Fruit fly (Drosophila melanogaster) whole organism, embryonic: ENCODE data around the gene Glt.

Experiments
- Adf1 ChIP-seq: fragments of 200-800 bp; sonication (Bioruptor generic); IDR thresholded peaks from 2 replicates; pipeline ENCODE4 v1.3.6; 2022; ENCODE audit warnings: missing biosample characterization, missing genetic modification characterization
- CG10462 ChIP-seq: fragments of 200-800 bp; sonication (Bioruptor generic); optimal IDR thresholded peaks from 2 replicates; lab custom pipeline; 2016; ENCODE audit warnings: missing biosample characterization, missing genetic modification characterization
- CG10979 ChIP-seq: fragments of 200-800 bp; sonication (Bioruptor generic); optimal IDR thresholded peaks from 2 replicates; lab custom pipeline; 2018; ENCODE audit warnings: missing biosample characterization, mild to moderate bottlenecking, missing genetic modification characterization, moderate library complexity
- CG11085 ChIP-seq: fragments of 200-800 bp; sonication (Bioruptor generic); IDR thresholded peaks from 2 replicates; pipeline ENCODE4 v1.3.6; 2022; ENCODE audit warnings: missing biosample characterization, missing genetic modification characterization
- CG11398 ChIP-seq: fragments of 200-800 bp; sonication (Bioruptor generic); optimal IDR thresholded peaks from 2 replicates; lab custom pipeline; 2016; ENCODE audit warnings: missing biosample characterization, missing genetic modification characterization
- CG16813 ChIP-seq: fragments of 200-800 bp; sonication (Bioruptor generic); IDR thresholded peaks from 3 replicates; pipeline ENCODE4 v1.3.6; 2022; ENCODE audit warnings: missing biosample characterization, missing genetic modification characterization; ENCODE audit not compliant: partially characterized antibody
- CG17912 ChIP-seq: fragments of 200-800 bp; sonication (Bioruptor generic); optimal IDR thresholded peaks from 2 replicates; lab custom pipeline; 2018; ENCODE audit warnings: missing biosample characterization, mild to moderate bottlenecking, missing genetic modification characterization
- CG1792 ChIP-seq: fragments of 200-800 bp; sonication (Bioruptor generic); optimal IDR thresholded peaks from 2 replicates; lab custom pipeline; 2016; ENCODE audit warnings: missing biosample characterization, missing genetic modification characterization
- CG2199 ChIP-seq: fragments of 200-800 bp; sonication (Bioruptor generic); IDR thresholded peaks from 3 replicates; pipeline ENCODE4 v1.3.6; 2022; ENCODE audit warnings: missing biosample characterization, missing genetic modification characterization
- CG31224 ChIP-seq: fragments of 200-800 bp; sonication (Bioruptor generic); IDR thresholded peaks from 2 replicates; pipeline ENCODE4 v1.3.6; 2022; ENCODE audit warnings: missing biosample characterization, missing genetic modification characterization
- CG3407 ChIP-seq: fragments of 200-800 bp; sonication (Bioruptor generic); optimal IDR thresholded peaks from 2 replicates; lab custom pipeline; 2018; ENCODE audit warnings: missing biosample characterization, mild to moderate bottlenecking, missing genetic modification characterization
- CG43689 ChIP-seq: fragments of 200-800 bp; sonication (Bioruptor generic); IDR thresholded peaks from 2 replicates; pipeline ENCODE4 v1.3.6; 2022; ENCODE audit warnings: missing biosample characterization, missing genetic modification characterization
- CG4707 ChIP-seq: fragments of 200-800 bp; sonication (Bioruptor generic); optimal IDR thresholded peaks from 2 replicates; lab custom pipeline; 2018; ENCODE audit warnings: missing biosample characterization, mild to moderate bottlenecking, missing genetic modification characterization, moderate library complexity
- CG6254 ChIP-seq: fragments of 200-800 bp; sonication (Bioruptor generic); optimal IDR thresholded peaks from 3 replicates; lab custom pipeline; 2017; ENCODE audit warnings: mild to moderate bottlenecking, missing biosample characterization, missing genetic modification reagents, missing genetic modification characterization
- CG7839 ChIP-seq: fragments of 200-800 bp; sonication (Bioruptor generic); optimal IDR thresholded peaks from 3 replicates; lab custom pipeline; 2018; ENCODE audit warnings: missing biosample characterization, mild to moderate bottlenecking, missing genetic modification characterization, moderate library complexity
- CG8924 ChIP-seq: fragments of 200-800 bp; optimal IDR thresholded peaks from 3 replicates; lab custom pipeline; 2019; ENCODE audit warnings: missing biosample characterization, mild to moderate bottlenecking, missing genetic modification characterization, moderate library complexity
- Chrac-16 ChIP-seq: fragments of 200-800 bp; sonication (Bioruptor generic); optimal IDR thresholded peaks from 3 replicates; lab custom pipeline; 2016; ENCODE audit warnings: missing biosample characterization, missing genetic modification characterization
- Doc3 ChIP-seq: fragments of 200-800 bp; sonication (Bioruptor generic); IDR thresholded peaks from 3 replicates; pipeline ENCODE4 v1.3.6; 2022; ENCODE audit warnings: missing biosample characterization, missing genetic modification characterization; ENCODE audit not compliant: partially characterized antibody
- ERR ChIP-seq: fragments of 200-800 bp; sonication (Bioruptor generic); optimal IDR thresholded peaks from 2 replicates; lab custom pipeline; 2016; ENCODE audit warnings: missing biosample characterization, missing genetic modification characterization
- Elba2 ChIP-seq: fragments of 200-800 bp; sonication (Bioruptor generic); optimal IDR thresholded peaks from 3 replicates; lab custom pipeline; 2016; ENCODE audit warnings: missing biosample characterization, missing genetic modification characterization
- GATAe ChIP-seq: fragments of 200-800 bp; sonication (Bioruptor generic); conservative IDR thresholded peaks from 2 replicates; pipeline ENCODE4 v1.3.6; 2022; ENCODE audit warnings: missing biosample characterization, missing genetic modification characterization
- Hmx ChIP-seq: fragments of 200-800 bp; sonication (Bioruptor generic); optimal IDR thresholded peaks from 2 replicates; lab custom pipeline; 2016; ENCODE audit warnings: missing biosample characterization, missing genetic modification characterization
- Kr ChIP-seq: fragments of 200-800 bp; sonication (Bioruptor generic); optimal IDR thresholded peaks from 2 replicates; lab custom pipeline; 2017; ENCODE audit warnings: missing biosample characterization, mild to moderate bottlenecking, missing genetic modification characterization
- Lim3 ChIP-seq: fragments of 200-800 bp; sonication (Bioruptor generic); IDR thresholded peaks from 2 replicates; pipeline ENCODE4 v1.3.6; 2022; ENCODE audit warnings: missing biosample characterization, missing genetic modification characterization
- Lpt ChIP-seq: fragments of >200 bp; optimal IDR thresholded peaks from 2 replicates; lab custom pipeline; 2018; ENCODE audit warnings: missing biosample characterization, missing genetic modification characterization
- MBD-R2 ChIP-seq: fragments of 200-800 bp; sonication (Bioruptor generic); IDR thresholded peaks from 2 replicates; pipeline ENCODE4 v1.3.6; 2022; ENCODE audit warnings: missing biosample characterization, missing genetic modification characterization
- Myb ChIP-seq: fragments of 200-800 bp; sonication (Bioruptor generic); optimal IDR thresholded peaks from 2 replicates; lab custom pipeline; 2016; ENCODE audit warnings: missing biosample characterization, missing genetic modification characterization
- NFAT ChIP-seq: fragments of 200-800 bp; sonication (Bioruptor generic); IDR thresholded peaks from 2 replicates; pipeline ENCODE4 v1.3.6; 2022; ENCODE audit warnings: missing biosample characterization, missing genetic modification characterization
- Neu2 ChIP-seq: fragments of 200-800 bp; sonication (Bioruptor generic); optimal IDR thresholded peaks from 3 replicates; lab custom pipeline; 2016; ENCODE audit warnings: missing biosample characterization, missing genetic modification characterization, borderline replicate concordance
- Oli ChIP-seq: fragments of 200-800 bp; sonication (Bioruptor generic); optimal IDR thresholded peaks from 2 replicates; lab custom pipeline; 2018; ENCODE audit warnings: missing biosample characterization, mild to moderate bottlenecking, missing genetic modification characterization, moderate library complexity
- Ravus ChIP-seq: fragments of 200-800 bp; sonication (Bioruptor generic); IDR thresholded peaks from 2 replicates; pipeline ENCODE4 v1.3.6; 2022; ENCODE audit warnings: missing biosample characterization, missing genetic modification characterization
- Scr ChIP-seq: fragments of 200-800 bp; sonication (Bioruptor generic); IDR thresholded peaks from 2 replicates; pipeline ENCODE4 v1.3.6; 2022; ENCODE audit warnings: missing biosample characterization, missing genetic modification characterization; ENCODE audit not compliant: partially characterized antibody
- YL-1 ChIP-seq: fragments of 200-800 bp; sonication (Bioruptor generic); optimal IDR thresholded peaks from 3 replicates; lab custom pipeline; 2017; ENCODE audit warnings: missing biosample characterization, mild to moderate bottlenecking, missing genetic modification characterization
- chif ChIP-seq, 2 experiments: fragments of 200-800 bp; sonication (Bioruptor generic); optimal IDR thresholded peaks; 3 replicates each; lab custom pipeline; 2016; ENCODE audit warnings: missing biosample characterization in 2 of 2, missing genetic modification characterization in 2 of 2
- grau ChIP-seq: fragments of 200-800 bp; optimal IDR thresholded peaks from 3 replicates; lab custom pipeline; 2019; ENCODE audit warnings: missing biosample characterization, mild to moderate bottlenecking, missing genetic modification characterization, moderate library complexity
- gro ChIP-seq: fragments of 200-800 bp; sonication (Bioruptor generic); optimal IDR thresholded peaks from 2 replicates; lab custom pipeline; 2016; ENCODE audit warnings: missing biosample characterization, missing genetic modification characterization
- hbn ChIP-seq: fragments of 200-800 bp; sonication (Bioruptor generic); IDR thresholded peaks from 2 replicates; pipeline ENCODE4 v1.3.6; 2022; ENCODE audit warnings: missing biosample characterization, missing genetic modification characterization; ENCODE audit not compliant: partially characterized antibody
- klu ChIP-seq: fragments of 200-800 bp; sonication (Bioruptor generic); IDR thresholded peaks from 2 replicates; pipeline ENCODE4 v1.3.6; 2022; ENCODE audit warnings: missing biosample characterization, missing genetic modification characterization
- lov ChIP-seq, 2 experiments: fragments of 200-800 bp in 1 of 2; fragments of >200 bp in 1 of 2; sonication (Bioruptor generic) in 1 of 2; IDR thresholded peaks in 1 of 2; optimal IDR thresholded peaks in 1 of 2; 2 replicates in 1 of 2; 3 replicates in 1 of 2; pipeline versions ENCODE4 v1.3.6 to Lab custom; 2017 to 2022; ENCODE audit warnings: missing biosample characterization in 1 of 2, missing genetic modification characterization in 1 of 2
- luna ChIP-seq: fragments of 200-800 bp; sonication (Bioruptor generic); optimal IDR thresholded peaks from 2 replicates; lab custom pipeline; 2016; ENCODE audit warnings: missing biosample characterization, missing genetic modification characterization
- nerfin-2 ChIP-seq: fragments of 200-800 bp; sonication (Bioruptor generic); IDR thresholded peaks from 2 replicates; pipeline ENCODE4 v1.3.6; 2022; ENCODE audit warnings: missing biosample characterization, missing genetic modification characterization; ENCODE audit not compliant: partially characterized antibody
- onecut ChIP-seq: fragments of 200-800 bp; sonication (Bioruptor generic); IDR thresholded peaks from 2 replicates; pipeline ENCODE4 v1.3.6; 2022; ENCODE audit warnings: missing biosample characterization, missing genetic modification characterization
- otp ChIP-seq: fragments of 200-800 bp; sonication (Bioruptor generic); IDR thresholded peaks from 3 replicates; pipeline ENCODE4, ENCODE4 v1.3.6; 2022; ENCODE audit warnings: missing biosample characterization, missing genetic modification characterization
- psq ChIP-seq: fragments of 200-800 bp; sonication (Bioruptor generic); optimal IDR thresholded peaks from 2 replicates; lab custom pipeline; 2017; ENCODE audit warnings: missing biosample characterization, missing genetic modification characterization
- repo ChIP-seq: fragments of 200-800 bp; sonication (Bioruptor generic); optimal IDR thresholded peaks from 2 replicates; lab custom pipeline; 2016; ENCODE audit warnings: missing biosample characterization, missing genetic modification characterization
- sna ChIP-seq: fragments of 200-800 bp; sonication (Bioruptor generic); IDR thresholded peaks from 2 replicates; pipeline ENCODE4 v1.3.6; 2022; ENCODE audit warnings: missing biosample characterization, missing genetic modification characterization; ENCODE audit not compliant: partially characterized antibody
- stc ChIP-seq: fragments of 200-800 bp; sonication (Bioruptor generic); IDR thresholded peaks from 2 replicates; pipeline ENCODE4 v1.3.6; 2022; ENCODE audit warnings: missing biosample characterization, missing genetic modification characterization
- tgo ChIP-seq: fragments of 200-800 bp; sonication (Bioruptor generic); IDR thresholded peaks from 3 replicates; pipeline ENCODE4 v1.3.6; 2022; ENCODE audit warnings: missing biosample characterization, missing genetic modification characterization
- zen2 ChIP-seq: fragments of 200-800 bp; sonication (Bioruptor generic); IDR thresholded peaks from 3 replicates; pipeline ENCODE4 v1.3.6; 2022; ENCODE audit warnings: missing biosample characterization, missing genetic modification characterization; ENCODE audit not compliant: partially characterized antibody

Gene Glt

dm6 chr2L:8692426-8693180, 20.1 kb downstream of the Glt start (continued):
- TF ChIP-seq gro (GFP tag; lab: Kevin White, UChicago) (peak; percentile 38), nerfin-2 (no peak), Chrac-16 (no peak), NFAT (peak; percentile 24; the same call in 1 of the 2 replicates), Lpt (GFP tag; lab: Kevin White, UChicago) (no peak), Oli (tag; lab: Kevin White, UChicago) (no peak), CG31224 (GFP tag; lab: Robert Waterston, UW) (no peak), Kr (no peak), CG11398 (GFP tag; lab: Kevin White, UChicago) (peak; percentile 34), Adf1 (GFP tag; lab: Robert Waterston, UW) (peak; percentile 49; the same call in 1 of the 2 replicates), MBD-R2 (no peak), CG43689 (GFP tag; lab: Robert Waterston, UW) (no peak), CG4707 (GFP tag; lab: Kevin White, UChicago) (no peak), tgo (GFP tag; lab: Robert Waterston, UW) (no peak), CG10979 (tag; lab: Kevin White, UChicago) (no peak), grau (tag; lab: Kevin White, UChicago) (no peak), klu (GFP tag; lab: Robert Waterston, UW) (no peak), chif (GFP tag; optimal IDR thresholded peaks at IDR 0.05; lab: Kevin White, UChicago) (no peak), Hmx (GFP tag; lab: Kevin White, UChicago) (no peak), CG8924 (no peak), CG2199 (GFP tag; lab: Robert Waterston, UW) (no peak), CG16813 (GFP tag; lab: Robert Waterston, UW) (no peak), CG7839 (tag; lab: Kevin White, UChicago) (peak; percentile 5), zen2 (no peak), sna (GFP tag; lab: Robert Waterston, UW) (no peak), repo (GFP tag; lab: Kevin White, UChicago) (no peak), ERR (GFP tag; lab: Kevin White, UChicago) (peak; percentile 18), CG17912 (GFP tag; lab: Kevin White, UChicago) (no peak), YL-1 (GFP tag; lab: Kevin White, UChicago) (peak; percentile 16), CG1792 (GFP tag; lab: Kevin White, UChicago) (no peak), Doc3 (GFP tag; lab: Robert Waterston, UW) (no peak), Neu2 (GFP tag; lab: Kevin White, UChicago) (no peak), otp (GFP tag; lab: Robert Waterston, UW) (no peak), Scr (GFP tag; lab: Robert Waterston, UW) (no peak), lov (optimal IDR thresholded peaks at IDR 0.05; lab: Kevin White, UChicago) (no peak), lov (GFP tag; IDR thresholded peaks at IDR 0.05; lab: Robert Waterston, UW) (no peak), onecut (no peak), Elba2 (GFP tag; lab: Kevin White, UChicago) (no peak), CG6254 (no peak), hbn (GFP tag; lab: Robert Waterston, UW) (no peak), CG11085 (GFP tag; lab: Robert Waterston, UW) (0 out of 2 replicates have a peak, but pooled peaks have one; percentile 8), CG3407 (GFP tag; lab: Kevin White, UChicago) (no peak), Ravus (GFP tag; lab: Robert Waterston, UW) (no peak), stc (GFP tag; lab: Robert Waterston, UW) (no peak), Lim3 (GFP tag; lab: Robert Waterston, UW) (no peak), Myb (peak; percentile 30), luna (GFP tag; lab: Kevin White, UChicago) (no peak), GATAe (GFP tag; lab: Robert Waterston, UW) (no peak), psq (GFP tag; lab: Kevin White, UChicago) (no peak), CG10462 (GFP tag; lab: Kevin White, UChicago) (no peak)
